Worm (Caenorhabditis elegans) whole organism, L2 larva: ENCODE results near the gene atic-1.

Experiments used
- egl-27 ChIP-seq: sonication (generic microtip); optimal IDR thresholded peaks from 3 replicates; lab custom pipeline; 2017; ENCODE audit warnings: missing biosample characterization, missing genetic modification reagents, missing genetic modification characterization
- fos-1 ChIP-seq: fragments of 150-350 bp; optimal IDR thresholded peaks from 2 replicates; lab custom pipeline; 2014; ENCODE audit warnings: missing biosample characterization, missing genetic modification characterization
- gmeb-1 ChIP-seq: fragments of 150-350 bp; optimal IDR thresholded peaks from 2 replicates; lab custom pipeline; 2014; ENCODE audit warnings: missing biosample characterization, missing genetic modification characterization
- lin-13 ChIP-seq: fragments of 150-350 bp; optimal IDR thresholded peaks from 2 replicates; lab custom pipeline; 2014; ENCODE audit warnings: missing biosample characterization, missing genetic modification reagents, missing genetic modification characterization
- mdl-1 ChIP-seq, 2 experiments: fragments of 150-350 bp in 1 of 2; sonication (generic microtip) in 1 of 2; optimal IDR thresholded peaks; 2 replicates each; lab custom pipeline; 2017; ENCODE audit warnings: missing biosample characterization in 2 of 2, missing genetic modification characterization in 2 of 2
- nhr-11 ChIP-seq: fragments of 150-350 bp; optimal IDR thresholded peaks from 2 replicates; lab custom pipeline; 2014; ENCODE audit warnings: missing biosample characterization, missing genetic modification characterization
- nhr-23 ChIP-seq: fragments of 150-350 bp; optimal IDR thresholded peaks from 2 replicates; lab custom pipeline; 2014; ENCODE audit warnings: missing biosample characterization, missing genetic modification reagents, missing genetic modification characterization
- nhr-237 ChIP-seq: fragments of 150-350 bp; optimal IDR thresholded peaks from 2 replicates; lab custom pipeline; 2014; ENCODE audit warnings: missing biosample characterization, missing genetic modification characterization
- sem-4 ChIP-seq: fragments of 150-350 bp; optimal IDR thresholded peaks from 2 replicates; lab custom pipeline; 2014; ENCODE audit warnings: missing biosample characterization, missing genetic modification reagents, missing genetic modification characterization
- unc-62 ChIP-seq: fragments of 150-350 bp; optimal IDR thresholded peaks from 2 replicates; lab custom pipeline; 2014; ENCODE audit warnings: missing biosample characterization, missing genetic modification reagents, missing genetic modification characterization
- ztf-11 ChIP-seq: sonication (generic microtip); optimal IDR thresholded peaks from 2 replicates; lab custom pipeline; 2017; ENCODE audit warnings: missing biosample characterization, missing genetic modification characterization

ce11 chrIV:7879017-7879416, 2.8 kb upstream of the atic-1 start, which contains the start of gene srt-73:
- TF ChIP-seq nhr-11 (tag; lab: Kevin White, UChicago) (no peak), mdl-1 (tag; optimal IDR thresholded peaks at IDR 0.05; lab: Kevin White, UChicago) (no peak), lin-13 (no peak), unc-62 (GFP tag; lab: Kevin White, UChicago) (no peak), fos-1 (no peak), egl-27 (no peak), ztf-11 (no peak), gmeb-1 (tag; lab: Kevin White, UChicago) (no peak), nhr-23 (no peak), nhr-237 (tag; lab: Kevin White, UChicago) (no peak), sem-4 (tag; lab: Kevin White, UChicago) (no peak)
